Worm (Caenorhabditis elegans) whole organism, L3 larva: Measurements from ENCODE around the gene dif-1.

ENCODE experiments used
- R02D3.7 ChIP-seq: fragments of 150-350 bp; optimal IDR thresholded peaks from 2 replicates; lab custom pipeline; 2014; ENCODE audit warnings: missing biosample characterization, missing genetic modification characterization
- ZK546.5 ChIP-seq: sonication (generic microtip); optimal IDR thresholded peaks from 2 replicates; lab custom pipeline; 2017; ENCODE audit warnings: missing biosample characterization, missing genetic modification characterization
- aly-2 ChIP-seq: fragments of 150-350 bp; optimal IDR thresholded peaks from 2 replicates; lab custom pipeline; 2014; ENCODE audit warnings: missing biosample characterization, missing genetic modification characterization
- ama-1 ChIP-seq: fragments of 150-350 bp; optimal IDR thresholded peaks from 2 replicates; lab custom pipeline; 2018
- ceh-16 ChIP-seq: sonication (generic microtip); optimal IDR thresholded peaks from 2 replicates; lab custom pipeline; 2017; ENCODE audit warnings: missing biosample characterization, missing genetic modification characterization
- ceh-28 ChIP-seq: fragments of 150-350 bp; optimal IDR thresholded peaks from 2 replicates; lab custom pipeline; 2014; ENCODE audit warnings: missing biosample characterization, missing genetic modification reagents, missing genetic modification characterization
- ceh-82 ChIP-seq: fragments of 150-350 bp; optimal IDR thresholded peaks from 2 replicates; lab custom pipeline; 2014; ENCODE audit warnings: missing biosample characterization, missing genetic modification characterization
- ceh-9 ChIP-seq: sonication (generic microtip); optimal IDR thresholded peaks from 2 replicates; lab custom pipeline; 2018; ENCODE audit warnings: missing biosample characterization, missing genetic modification characterization
- daf-12 ChIP-seq: fragments of 150-350 bp; optimal IDR thresholded peaks from 2 replicates; lab custom pipeline; 2014; ENCODE audit warnings: missing biosample characterization, missing genetic modification reagents, missing genetic modification characterization
- egl-27 ChIP-seq: sonication (generic microtip); optimal IDR thresholded peaks from 4 replicates; lab custom pipeline; 2017; ENCODE audit warnings: missing biosample characterization, missing genetic modification reagents, missing genetic modification characterization
- egl-5 ChIP-seq: fragments of 150-350 bp; optimal IDR thresholded peaks from 2 replicates; lab custom pipeline; 2017; ENCODE audit warnings: missing biosample characterization, missing genetic modification reagents, missing genetic modification characterization, inconsistent platforms
- elt-1 ChIP-seq: fragments of 150-350 bp; optimal IDR thresholded peaks from 2 replicates; lab custom pipeline; 2014; ENCODE audit warnings: missing biosample characterization, missing genetic modification characterization
- elt-2 ChIP-seq: sonication (generic microtip); optimal IDR thresholded peaks from 2 replicates; lab custom pipeline; 2016; ENCODE audit warnings: missing genetic modification reagents, mild to moderate bottlenecking, missing genetic modification characterization, missing compliant biosample characterization
- elt-3 ChIP-seq, 3 experiments: fragments of 150-350 bp in 1 of 3; sonication (generic microtip) in 2 of 3; optimal IDR thresholded peaks; 2 replicates in 2 of 3; 4 replicates in 1 of 3; lab custom pipeline; 2014 to 2017; ENCODE audit warnings: missing biosample characterization in 3 of 3, missing genetic modification characterization in 3 of 3
- eor-1 ChIP-seq, 2 experiments: fragments of 150-350 bp; optimal IDR thresholded peaks; 2 replicates each; lab custom pipeline; 2014 to 2018; ENCODE audit warnings: missing biosample characterization in 2 of 2, missing genetic modification characterization in 2 of 2
- fkh-10 ChIP-seq: sonication (generic microtip); optimal IDR thresholded peaks from 2 replicates; lab custom pipeline; 2017; ENCODE audit warnings: missing biosample characterization, missing genetic modification reagents, missing genetic modification characterization
- fkh-2 ChIP-seq: fragments of 150-350 bp; optimal IDR thresholded peaks from 2 replicates; lab custom pipeline; 2014; ENCODE audit warnings: missing biosample characterization, missing genetic modification reagents, missing genetic modification characterization
- fos-1 ChIP-seq: fragments of 150-350 bp; optimal IDR thresholded peaks from 2 replicates; lab custom pipeline; 2014; ENCODE audit warnings: missing biosample characterization, missing genetic modification characterization
- hmg-11 ChIP-seq: sonication (generic microtip); optimal IDR thresholded peaks from 2 replicates; lab custom pipeline; 2016; ENCODE audit warnings: missing genetic modification characterization, missing compliant biosample characterization
- jun-1 ChIP-seq: fragments of 150-350 bp; optimal IDR thresholded peaks from 2 replicates; lab custom pipeline; 2014; ENCODE audit warnings: missing biosample characterization, missing genetic modification reagents, missing genetic modification characterization
- lin-15B ChIP-seq: fragments of 150-350 bp; optimal IDR thresholded peaks from 2 replicates; lab custom pipeline; 2014; ENCODE audit warnings: missing biosample characterization, missing genetic modification characterization
- lin-39 ChIP-seq: fragments of 150-350 bp; optimal IDR thresholded peaks from 2 replicates; lab custom pipeline; 2018; ENCODE audit warnings: missing biosample characterization, missing genetic modification reagents, missing genetic modification characterization
- lsy-12 ChIP-seq: sonication (generic microtip); optimal IDR thresholded peaks from 2 replicates; lab custom pipeline; 2016; ENCODE audit warnings: mild to moderate bottlenecking, missing genetic modification characterization, missing compliant biosample characterization
- mdl-1 ChIP-seq: fragments of 150-350 bp; optimal IDR thresholded peaks from 2 replicates; lab custom pipeline; 2014; ENCODE audit warnings: missing biosample characterization, missing genetic modification characterization
- mml-1 ChIP-seq: fragments of 150-350 bp; sonication (generic microtip); optimal IDR thresholded peaks from 3 replicates; lab custom pipeline; 2014; ENCODE audit warnings: missing biosample characterization, missing genetic modification characterization
- nfya-1 ChIP-seq: sonication (generic microtip); optimal IDR thresholded peaks from 2 replicates; lab custom pipeline; 2017; ENCODE audit warnings: missing genetic modification characterization, mild to moderate bottlenecking, missing compliant biosample characterization, antibody characterized with exemption, moderate library complexity; ENCODE audit not compliant: insufficient read depth
- nhr-11 ChIP-seq: fragments of 150-350 bp; optimal IDR thresholded peaks from 2 replicates; lab custom pipeline; 2014; ENCODE audit warnings: missing biosample characterization, missing genetic modification characterization
- nhr-12 ChIP-seq: fragments of 150-350 bp; optimal IDR thresholded peaks from 2 replicates; lab custom pipeline; 2014; ENCODE audit warnings: missing biosample characterization, missing genetic modification characterization
- nhr-23 ChIP-seq: fragments of 150-350 bp; optimal IDR thresholded peaks from 2 replicates; lab custom pipeline; 2014; ENCODE audit warnings: missing biosample characterization, missing genetic modification reagents, missing genetic modification characterization
- nhr-237 ChIP-seq: fragments of 150-350 bp; optimal IDR thresholded peaks from 2 replicates; lab custom pipeline; 2014; ENCODE audit warnings: missing biosample characterization, missing genetic modification characterization
- nhr-25 ChIP-seq: sonication (generic microtip); optimal IDR thresholded peaks from 2 replicates; lab custom pipeline; 2017; ENCODE audit warnings: missing biosample characterization, missing genetic modification characterization
- nhr-28 ChIP-seq: fragments of 150-350 bp; optimal IDR thresholded peaks from 2 replicates; lab custom pipeline; 2014; ENCODE audit warnings: missing biosample characterization, missing genetic modification characterization
- nhr-43 ChIP-seq: sonication (generic microtip); optimal IDR thresholded peaks from 2 replicates; lab custom pipeline; 2016; ENCODE audit warnings: mild to moderate bottlenecking, missing genetic modification characterization, missing compliant biosample characterization; ENCODE audit not compliant: poor library complexity, severe bottlenecking
- nhr-76 ChIP-seq: fragments of 150-350 bp; sonication (generic microtip); optimal IDR thresholded peaks from 5 replicates; lab custom pipeline; 2014; ENCODE audit warnings: missing biosample characterization, missing genetic modification characterization
- nhr-77 ChIP-seq: fragments of 150-350 bp; optimal IDR thresholded peaks from 2 replicates; lab custom pipeline; 2014; ENCODE audit warnings: missing biosample characterization, missing genetic modification characterization
- pha-4 ChIP-seq: fragments of 150-350 bp; optimal IDR thresholded peaks from 2 replicates; lab custom pipeline; 2014; ENCODE audit warnings: missing biosample characterization, missing genetic modification reagents, missing genetic modification characterization
- pqm-1 ChIP-seq: fragments of 150-350 bp; optimal IDR thresholded peaks from 2 replicates; lab custom pipeline; 2017; ENCODE audit warnings: missing biosample characterization, missing genetic modification characterization, inconsistent platforms
- sea-2 ChIP-seq: fragments of 150-350 bp; sonication (generic microtip); optimal IDR thresholded peaks from 4 replicates; lab custom pipeline; 2014; ENCODE audit warnings: missing biosample characterization, missing genetic modification reagents, missing genetic modification characterization
- skn-1 ChIP-seq: fragments of 150-350 bp; optimal IDR thresholded peaks from 2 replicates; lab custom pipeline; 2014; ENCODE audit warnings: missing biosample characterization, missing genetic modification characterization
- snpc-4 ChIP-seq: fragments of 150-350 bp; optimal IDR thresholded peaks from 2 replicates; lab custom pipeline; 2014; ENCODE audit warnings: missing biosample characterization, missing genetic modification characterization
- tbx-2 ChIP-seq: sonication (generic microtip); optimal IDR thresholded peaks from 2 replicates; lab custom pipeline; 2016; ENCODE audit warnings: mild to moderate bottlenecking, missing genetic modification characterization, missing compliant biosample characterization
- unc-39 ChIP-seq: sonication (generic microtip); optimal IDR thresholded peaks from 4 replicates; lab custom pipeline; 2017; ENCODE audit warnings: missing biosample characterization, missing genetic modification characterization
- unc-62 ChIP-seq: fragments of 150-350 bp; sonication (generic microtip); optimal IDR thresholded peaks from 4 replicates; lab custom pipeline; 2014; ENCODE audit warnings: missing biosample characterization, missing genetic modification reagents, missing genetic modification characterization
- zag-1 ChIP-seq: fragments of 150-350 bp; optimal IDR thresholded peaks from 2 replicates; lab custom pipeline; 2014; ENCODE audit warnings: missing biosample characterization, missing genetic modification characterization
- ztf-11 ChIP-seq: fragments of 150-350 bp; optimal IDR thresholded peaks from 2 replicates; lab custom pipeline; 2014; ENCODE audit warnings: missing biosample characterization, missing genetic modification characterization
- ztf-4 ChIP-seq: fragments of 150-350 bp; optimal IDR thresholded peaks from 2 replicates; lab custom pipeline; 2014; ENCODE audit warnings: missing biosample characterization, missing genetic modification characterization

Gene dif-1

DNA sequence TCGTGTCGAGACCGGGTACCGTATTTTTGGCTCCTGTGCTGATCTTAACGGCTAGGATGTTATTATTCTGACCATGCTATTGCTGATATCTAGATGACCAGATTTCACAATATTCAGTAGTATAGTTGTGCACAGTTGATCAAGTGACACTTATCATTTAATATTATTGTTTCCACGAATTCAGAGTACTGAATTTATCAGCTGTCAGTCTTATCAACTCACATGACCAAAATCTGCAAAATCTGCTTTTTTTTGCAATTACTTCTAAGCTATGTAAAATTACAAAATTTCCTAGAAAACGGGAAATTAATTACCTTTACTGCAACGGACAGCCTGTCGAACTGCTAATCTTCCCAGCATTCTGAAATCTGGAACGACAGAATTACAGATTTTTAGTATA is 2.4 kb downstream of the dif-1 start, which contains the start of gene pam-1:
pam-1 (minus strand) TSS at position 368 of the 400 bp plus-strand sequence.
- peak; percentile 45 for TF ChIP-seq pqm-1 (tag; lab: Kevin White, UChicago)
- TF ChIP-seq snpc-4 (tag; lab: Kevin White, UChicago), result no peak

- TF ChIP-seq fos-1 (tag; lab: Kevin White, UChicago), result no peak
- TF ChIP-seq R02D3.7 (tag; lab: Kevin White, UChicago), result no peak
- TF ChIP-seq egl-27 (tag; lab: Kevin White, UChicago), result peak; percentile 47
- no peak for TF ChIP-seq nhr-12
- TF ChIP-seq ama-1 (lab: Kevin White, UChicago), result no peak
- no peak for TF ChIP-seq ceh-28 (tag; lab: Kevin White, UChicago)
- TF ChIP-seq tbx-2 (tag; lab: Kevin White, UChicago), result no peak
- no peak for TF ChIP-seq fkh-10 (GFP tag; lab: Kevin White, UChicago)
- peak; percentile 54 for TF ChIP-seq pha-4 (tag; lab: Kevin White, UChicago)
- no peak for TF ChIP-seq ceh-82 (tag; lab: Kevin White, UChicago)
- no peak for TF ChIP-seq snpc-4 (tag; lab: Kevin White, UChicago)
- no peak for TF ChIP-seq nhr-77 (tag; lab: Kevin White, UChicago)
- peak; percentile 27 for TF ChIP-seq nhr-23 (tag; lab: Kevin White, UChicago)
- TF ChIP-seq daf-12, result no peak
- TF ChIP-seq unc-62 (GFP tag; lab: Kevin White, UChicago), result no peak
- no peak for TF ChIP-seq nhr-43 (tag; lab: Kevin White, UChicago)
- TF ChIP-seq unc-39 (tag; lab: Kevin White, UChicago), result no peak
- TF ChIP-seq lin-15B (tag; lab: Kevin White, UChicago), result peak; percentile 66
- no peak for TF ChIP-seq hmg-11 (tag; lab: Kevin White, UChicago)
- no peak for TF ChIP-seq nhr-28 (tag; lab: Kevin White, UChicago)
- TF ChIP-seq ceh-9 (tag; lab: Kevin White, UChicago), result no peak
- TF ChIP-seq eor-1 (tag; optimal IDR thresholded peaks at IDR 0.05; lab: Kevin White, UChicago), result no peak
- TF ChIP-seq mdl-1 (tag; lab: Kevin White, UChicago), result no peak
- TF ChIP-seq lin-39, result peak; percentile 54
- no peak for TF ChIP-seq zag-1 (tag; lab: Kevin White, UChicago)
- TF ChIP-seq mml-1, result no peak
- no peak for TF ChIP-seq nhr-237 (tag; lab: Kevin White, UChicago)
- peak; percentile 70 for TF ChIP-seq elt-2
- TF ChIP-seq elt-1, result no peak
- TF ChIP-seq ZK546.5 (tag; lab: Kevin White, UChicago), result no peak
- no peak for TF ChIP-seq egl-5
- no peak for TF ChIP-seq ztf-11
- no peak for TF ChIP-seq elt-3 (tag; optimal IDR thresholded peaks at IDR 0.05; lab: Kevin White, UChicago)
- no peak for TF ChIP-seq aly-2 (tag; lab: Kevin White, UChicago)
- TF ChIP-seq ceh-16 (tag; lab: Kevin White, UChicago), result no peak
- no peak for TF ChIP-seq jun-1
- TF ChIP-seq nfya-1 (tag; lab: Kevin White, UChicago), result peak; percentile 57
- TF ChIP-seq nhr-25, result no peak
- no peak for TF ChIP-seq fkh-2 (tag; lab: Kevin White, UChicago)
- TF ChIP-seq skn-1 (tag; lab: Kevin White, UChicago), result peak; percentile 71
- no peak for TF ChIP-seq ztf-4
- no peak for TF ChIP-seq nhr-11 (tag; lab: Kevin White, UChicago)
- no peak for TF ChIP-seq sea-2 (GFP tag; lab: Kevin White, UChicago)
- no peak for TF ChIP-seq lsy-12
- no peak for TF ChIP-seq nhr-76 (tag; lab: Kevin White, UChicago)
- peak; percentile 68 for TF ChIP-seq pqm-1 (tag; lab: Kevin White, UChicago)
These were observed 3.0 kb downstream of the dif-1 start for ce11 chrIV:7549844-7550243.
